Worm (Caenorhabditis elegans): Measurements from ENCODE around the gene F07A11.1.

The F07A11.1 gene

ce11 chrII:11619171-11619570 lies 27.2 kb upstream of the F07A11.1 start (continued):
- TF ChIP-seq unc-98 (GFP tag; IDR thresholded peaks at IDR 0.05) (no peak), lir-3 (tag; optimal IDR thresholded peaks at IDR 0.05; ENCODE audit: poor library complexity) (no peak), lin-39 (tag; optimal IDR thresholded peaks at IDR 0.05) (no peak), hpl-2 (GFP tag; optimal IDR thresholded peaks at IDR 0.05) (no peak), hlh-17 (GFP tag; optimal IDR thresholded peaks at IDR 0.05; ENCODE audit: borderline replicate concordance) (no peak), efl-3 (GFP tag; optimal IDR thresholded peaks at IDR 0.05) (no peak), mdl-1 (tag; optimal IDR thresholded peaks at IDR 0.05) (peak in 1 of 2 experiments; percentile 47), ets-5 (GFP tag; IDR thresholded peaks at IDR 0.05) (no peak), pax-3 (tag; optimal IDR thresholded peaks at IDR 0.05) (no peak), ztf-11 (tag; optimal IDR thresholded peaks at IDR 0.05) (no peak), C16A3.4 (tag; optimal IDR thresholded peaks at IDR 0.05) (no peak), swsn-7 (tag; optimal IDR thresholded peaks at IDR 0.05) (no peak), ceh-63 (GFP tag; optimal IDR thresholded peaks at IDR 0.05) (no peak), jun-1 (tag; optimal IDR thresholded peaks at IDR 0.05) (peak; percentile 19), ztf-4 (tag; optimal IDR thresholded peaks at IDR 0.05) (no peak), egl-13 (tag; optimal IDR thresholded peaks at IDR 0.05) (no peak), grh-1 (GFP tag; IDR thresholded peaks at IDR 0.05) (no peak), lin-13 (GFP tag; optimal IDR thresholded peaks at IDR 0.05) (no peak), sptf-1 (tag; optimal IDR thresholded peaks at IDR 0.05) (no peak), ceh-90 (tag; optimal IDR thresholded peaks at IDR 0.05) (no peak), nhr-76 (tag; optimal IDR thresholded peaks at IDR 0.05) (peak; percentile 62), blmp-1 (tag; optimal IDR thresholded peaks at IDR 0.05) (peak; percentile 66), skn-1 (tag; optimal IDR thresholded peaks at IDR 0.05) (no peak), nhr-11 (tag; optimal IDR thresholded peaks at IDR 0.05) (no peak), nhr-28 (tag; optimal IDR thresholded peaks at IDR 0.05) (no peak), nhr-12 (tag; optimal IDR thresholded peaks at IDR 0.05) (no peak), snpc-4 (tag; optimal IDR thresholded peaks at IDR 0.05) (peak; percentile 16), efl-1 (optimal IDR thresholded peaks at IDR 0.05) (peak; percentile 20 to 47), efl-1 (GFP tag; optimal IDR thresholded peaks at IDR 0.05 in 1 of 2) (peak in 1 of 2 experiments; percentile 88), ceh-82 (tag; optimal IDR thresholded peaks at IDR 0.05) (peak in 1 of 3 experiments; percentile 32), ceh-8 (GFP tag; optimal IDR thresholded peaks at IDR 0.05) (no peak), isw-1 (GFP tag; IDR thresholded peaks at IDR 0.05) (no peak), unc-62 (GFP tag; optimal IDR thresholded peaks at IDR 0.05) (no peak), pag-3 (tag; optimal IDR thresholded peaks at IDR 0.05; ENCODE audit: borderline replicate concordance, insufficient read depth) (no peak), egl-27 (tag; optimal IDR thresholded peaks at IDR 0.05) (no peak), aha-1 (tag; optimal IDR thresholded peaks at IDR 0.05) (no peak), fos-1 (tag; optimal IDR thresholded peaks at IDR 0.05) (no peak), nhr-47 (tag; optimal IDR thresholded peaks at IDR 0.05) (no peak), mab-9 (GFP tag; IDR thresholded peaks at IDR 0.05) (no peak), alr-1 (tag; optimal IDR thresholded peaks at IDR 0.05; ENCODE audit: borderline replicate concordance) (no peak), tbx-2 (tag; optimal IDR thresholded peaks at IDR 0.05) (peak; percentile 34), nhr-237 (tag; optimal IDR thresholded peaks at IDR 0.05) (no peak), sup-37 (GFP tag; optimal IDR thresholded peaks at IDR 0.05) (no peak), zip-4 (GFP tag; optimal IDR thresholded peaks at IDR 0.05) (no peak), ceh-88 (GFP tag; IDR thresholded peaks at IDR 0.05) (no peak), nhr-20 (tag; optimal IDR thresholded peaks at IDR 0.05) (peak; percentile 63), xbp-1 (tag; optimal IDR thresholded peaks at IDR 0.05) (peak; percentile 11), unc-30 (tag; optimal IDR thresholded peaks at IDR 0.05) (no peak), irx-1 (tag; optimal IDR thresholded peaks at IDR 0.05) (no peak), elt-2 (tag; optimal IDR thresholded peaks at IDR 0.05) (peak; percentile 77), elt-3 (tag; optimal IDR thresholded peaks at IDR 0.05) (peak in 5 of 6 experiments; percentile 16 to 63 (median 55)), mef-2 (tag; optimal IDR thresholded peaks at IDR 0.05) (no peak), nhr-77 (tag; optimal IDR thresholded peaks at IDR 0.05) (peak; percentile 33)

Measured in whole organism, L1 larva.